Fruit fly (Drosophila melanogaster) whole organism, pupa: Measurements from ENCODE around the gene Dhfr.

Experiments
- CG10348 ChIP-seq: fragments of 200-800 bp; sonication (Bioruptor generic); IDR thresholded peaks from 2 replicates; pipeline ENCODE4 v1.3.6; 2022; ENCODE audit warnings: missing biosample characterization, missing genetic modification characterization
- CG12605 ChIP-seq: fragments of 200-800 bp; sonication (Bioruptor generic); IDR thresholded peaks from 2 replicates; pipeline ENCODE4 v1.3.6; 2022; ENCODE audit warnings: missing biosample characterization, missing genetic modification characterization
- CG13204 ChIP-seq: fragments of 200-800 bp; sonication (Bioruptor generic); optimal IDR thresholded peaks from 2 replicates; lab custom pipeline; 2018; ENCODE audit warnings: missing biosample characterization, mild to moderate bottlenecking, missing genetic modification characterization, moderate library complexity
- CG14655 ChIP-seq: fragments of 200-800 bp; sonication (Bioruptor generic); optimal IDR thresholded peaks from 3 replicates; lab custom pipeline; 2017; ENCODE audit warnings: mild to moderate bottlenecking, missing biosample characterization, missing genetic modification reagents, missing genetic modification characterization
- CG15710 ChIP-seq: fragments of 200-800 bp; sonication (Bioruptor generic); optimal IDR thresholded peaks from 2 replicates; lab custom pipeline; 2018; ENCODE audit warnings: missing biosample characterization, mild to moderate bottlenecking, missing genetic modification characterization, moderate library complexity
- CG17806 ChIP-seq: fragments of 200-800 bp; sonication (Bioruptor generic); optimal IDR thresholded peaks from 2 replicates; lab custom pipeline; 2018; ENCODE audit warnings: missing biosample characterization, mild to moderate bottlenecking, missing genetic modification characterization, moderate library complexity
- CG32121 ChIP-seq: fragments of 200-800 bp; sonication (Bioruptor generic); IDR thresholded peaks from 2 replicates; pipeline ENCODE4 v1.3.6; 2022; ENCODE audit warnings: missing biosample characterization, missing genetic modification characterization
- CG34367 ChIP-seq: fragments of 200-800 bp; sonication (Bioruptor generic); optimal IDR thresholded peaks from 2 replicates; lab custom pipeline; 2018; ENCODE audit warnings: missing biosample characterization, mild to moderate bottlenecking, missing genetic modification characterization
- CG4496 ChIP-seq: fragments of 200-800 bp; sonication (Bioruptor generic); IDR thresholded peaks from 3 replicates; pipeline ENCODE4 v1.3.6; 2022; ENCODE audit warnings: missing biosample characterization, missing genetic modification characterization
- CG8159 ChIP-seq: fragments of 200-800 bp; sonication (Bioruptor generic); optimal IDR thresholded peaks from 3 replicates; lab custom pipeline; 2018; ENCODE audit warnings: missing biosample characterization, mild to moderate bottlenecking, missing genetic modification characterization, moderate library complexity
- CG8301 ChIP-seq: fragments of 200-800 bp; sonication (Bioruptor generic); optimal IDR thresholded peaks from 2 replicates; lab custom pipeline; 2018; ENCODE audit warnings: missing biosample characterization, mild to moderate bottlenecking, missing genetic modification characterization
- CG9948 ChIP-seq: fragments of 200-800 bp; sonication (Bioruptor generic); optimal IDR thresholded peaks from 2 replicates; lab custom pipeline; 2018; ENCODE audit warnings: missing biosample characterization, mild to moderate bottlenecking, missing genetic modification characterization, moderate library complexity
- D1 ChIP-seq: fragments of 200-800 bp; sonication (Bioruptor generic); optimal IDR thresholded peaks from 2 replicates; lab custom pipeline; 2018; ENCODE audit warnings: missing biosample characterization, mild to moderate bottlenecking, missing genetic modification characterization, moderate library complexity
- EcR ChIP-seq: fragments of 200-800 bp; sonication (Bioruptor generic); optimal IDR thresholded peaks from 3 replicates; lab custom pipeline; 2019; ENCODE audit warnings: missing biosample characterization, missing genetic modification characterization, mild to moderate bottlenecking, moderate library complexity, missing genetic modification reagents
- Ets98B ChIP-seq: fragments of 200-800 bp; sonication (Bioruptor generic); IDR thresholded peaks from 2 replicates; pipeline ENCODE4 v1.3.6; 2022; ENCODE audit warnings: missing biosample characterization, missing genetic modification characterization
- Pif1A ChIP-seq: fragments of 200-800 bp; sonication (Bioruptor generic); optimal IDR thresholded peaks from 3 replicates; lab custom pipeline; 2016; ENCODE audit warnings: missing biosample characterization, missing genetic modification characterization
- Pif1B ChIP-seq: fragments of 200-800 bp; sonication (Bioruptor generic); optimal IDR thresholded peaks from 3 replicates; lab custom pipeline; 2016; ENCODE audit warnings: missing biosample characterization, missing genetic modification characterization
- Snoo ChIP-seq: fragments of 200-800 bp; sonication (Bioruptor generic); optimal IDR thresholded peaks from 3 replicates; lab custom pipeline; 2017; ENCODE audit warnings: missing biosample characterization, mild to moderate bottlenecking, missing genetic modification characterization, inconsistent platforms
- fd96Ca ChIP-seq: fragments of 200-800 bp; sonication (Bioruptor generic); IDR thresholded peaks from 3 replicates; pipeline ENCODE4 v1.3.6; 2022; ENCODE audit warnings: missing biosample characterization, missing genetic modification characterization
- gl ChIP-seq: fragments of 200-800 bp; sonication (Bioruptor generic); optimal IDR thresholded peaks from 2 replicates; lab custom pipeline; 2018; ENCODE audit warnings: missing biosample characterization, mild to moderate bottlenecking, missing genetic modification characterization
- rn ChIP-seq: fragments of 200-800 bp; sonication (Bioruptor generic); IDR thresholded peaks from 2 replicates; pipeline ENCODE4 v1.3.6; 2022; ENCODE audit warnings: missing biosample characterization, missing genetic modification characterization

Dhfr gene

dm6 chr3R:16485487-16486233 lies 4.7 kb downstream of the Dhfr start:
- TF ChIP-seq Ets98B (GFP tag; lab: Robert Waterston, UW): peak; percentile 46
- no peak for TF ChIP-seq CG14655 (GFP tag; lab: Kevin White, UChicago)
- peak; percentile 77 for TF ChIP-seq CG8301

DNA sequence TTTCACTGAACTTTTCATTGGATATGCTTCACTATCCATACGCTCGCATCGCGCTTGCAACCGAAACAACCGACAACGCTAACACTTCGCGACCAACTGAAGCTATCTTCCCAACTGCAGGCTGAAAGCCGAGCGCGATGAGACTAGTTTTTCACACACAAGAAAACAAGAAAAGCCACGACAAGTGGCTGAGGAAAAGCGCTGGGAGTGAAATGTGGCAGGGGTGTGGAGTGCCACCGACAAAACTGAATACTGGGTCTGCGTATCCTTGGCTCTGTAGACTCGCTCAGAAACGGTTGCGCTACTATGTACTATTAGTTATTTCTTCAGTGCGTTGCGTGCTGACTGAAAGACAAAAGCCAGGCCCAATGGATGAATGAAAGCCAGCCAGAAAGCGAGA lies 14.4 kb downstream of the Dhfr start, which contains the start of gene Cad89D:
Gene Cad89D (minus strand): TSS at position 101 of the 400 bp plus-strand sequence.
- TF ChIP-seq CG14655 (GFP tag; lab: Kevin White, UChicago) (peak; percentile 4), CG13204 (GFP tag; lab: Kevin White, UChicago) (no peak), Snoo (tag; lab: Kevin White, UChicago) (no peak), Ets98B (GFP tag; lab: Robert Waterston, UW) (peak; percentile 16; the same call in 1 of the 2 replicates), rn (no peak), Pif1B (GFP tag; lab: Kevin White, UChicago) (no peak), D1 (tag; lab: Kevin White, UChicago) (no peak), CG12605 (GFP tag; lab: Robert Waterston, UW) (no peak), CG4496 (GFP tag; lab: Robert Waterston, UW) (no peak), CG9948 (tag; lab: Kevin White, UChicago) (no peak)

DNA sequence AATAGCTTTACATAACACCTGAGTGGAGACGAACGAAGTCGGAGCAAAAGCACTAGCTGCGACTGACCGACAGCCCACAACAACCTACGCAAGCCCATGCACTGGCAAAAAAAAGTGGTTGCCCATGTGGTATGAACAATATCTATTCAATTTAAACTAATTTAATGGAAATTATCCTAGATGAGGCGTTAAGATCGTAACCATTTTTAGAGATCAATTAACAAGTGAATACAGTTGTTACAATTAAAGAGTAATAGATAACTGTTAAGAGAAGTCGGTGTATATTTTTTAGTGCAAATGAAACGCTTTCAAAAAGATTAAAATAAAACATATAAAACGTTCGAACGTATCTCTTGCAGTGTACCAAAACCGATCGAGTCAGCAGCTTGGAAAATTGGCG lies 15.2 kb downstream of the Dhfr start:
- peak; percentile 47 for TF ChIP-seq CG34367 (tag; lab: Kevin White, UChicago)
- no peak for TF ChIP-seq CG13204 (GFP tag; lab: Kevin White, UChicago)
- TF ChIP-seq fd96Ca (GFP tag; lab: Robert Waterston, UW): peak; percentile 74; the same call in 2 of the 3 replicates
- TF ChIP-seq CG8301: peak; percentile 92
- peak; percentile 71 for TF ChIP-seq Ets98B (GFP tag; lab: Robert Waterston, UW)
- peak; percentile 67 for TF ChIP-seq Pif1B (GFP tag; lab: Kevin White, UChicago)
- no peak for TF ChIP-seq CG10348 (GFP tag; lab: Robert Waterston, UW)
- TF ChIP-seq CG12605 (GFP tag; lab: Robert Waterston, UW): peak; percentile 63
- peak; percentile 42 for TF ChIP-seq CG8159 (tag; lab: Kevin White, UChicago)
- TF ChIP-seq CG4496 (GFP tag; lab: Robert Waterston, UW): peak; percentile 67; the same call in 2 of the 3 replicates
- TF ChIP-seq rn: 0 out of 2 replicates have a peak, but pooled peaks have one; percentile 41
- no peak for TF ChIP-seq CG15710 (tag; lab: Kevin White, UChicago)
- TF ChIP-seq CG17806 (tag; lab: Kevin White, UChicago): peak; percentile 30
- TF ChIP-seq EcR (GFP tag; lab: Kevin White, UChicago): no peak
- peak; percentile 76 for TF ChIP-seq CG32121 (GFP tag; lab: Robert Waterston, UW)
- TF ChIP-seq CG9948 (tag; lab: Kevin White, UChicago): no peak
- TF ChIP-seq CG14655 (GFP tag; lab: Kevin White, UChicago): peak; percentile 92
- TF ChIP-seq Pif1A (GFP tag; lab: Kevin White, UChicago): peak; percentile 68

dm6 chr3R:16497379-16497778 lies 16.4 kb downstream of the Dhfr start:
- peak; percentile 32; the same call in 1 of the 3 replicates for TF ChIP-seq fd96Ca (GFP tag; lab: Robert Waterston, UW)
- peak; percentile 72 for TF ChIP-seq CG8301
- peak; percentile 65 for TF ChIP-seq rn
- TF ChIP-seq CG14655 (GFP tag; lab: Kevin White, UChicago): peak; percentile 78
- no peak for TF ChIP-seq CG13204 (GFP tag; lab: Kevin White, UChicago)
- TF ChIP-seq CG8159 (tag; lab: Kevin White, UChicago): peak; percentile 69
- TF ChIP-seq Pif1B (GFP tag; lab: Kevin White, UChicago): peak; percentile 49
- TF ChIP-seq gl (tag; lab: Kevin White, UChicago): peak; percentile 8
- no peak for TF ChIP-seq CG10348 (GFP tag; lab: Robert Waterston, UW)
- peak; percentile 90 for TF ChIP-seq CG4496 (GFP tag; lab: Robert Waterston, UW)
- TF ChIP-seq D1 (tag; lab: Kevin White, UChicago): peak; percentile 10
- TF ChIP-seq Snoo (tag; lab: Kevin White, UChicago): peak; percentile 56
- TF ChIP-seq CG9948 (tag; lab: Kevin White, UChicago): peak; percentile 60
- TF ChIP-seq CG15710 (tag; lab: Kevin White, UChicago): peak; percentile 57
- peak; percentile 87 for TF ChIP-seq Ets98B (GFP tag; lab: Robert Waterston, UW)
- peak; percentile 84 for TF ChIP-seq CG12605 (GFP tag; lab: Robert Waterston, UW)
- peak; percentile 52 for TF ChIP-seq Pif1A (GFP tag; lab: Kevin White, UChicago)
- TF ChIP-seq CG34367 (tag; lab: Kevin White, UChicago): peak; percentile 63
- TF ChIP-seq CG17806 (tag; lab: Kevin White, UChicago): peak; percentile 74
- peak; percentile 84 for TF ChIP-seq CG32121 (GFP tag; lab: Robert Waterston, UW)
- no peak for TF ChIP-seq EcR (GFP tag; lab: Kevin White, UChicago)

DNA sequence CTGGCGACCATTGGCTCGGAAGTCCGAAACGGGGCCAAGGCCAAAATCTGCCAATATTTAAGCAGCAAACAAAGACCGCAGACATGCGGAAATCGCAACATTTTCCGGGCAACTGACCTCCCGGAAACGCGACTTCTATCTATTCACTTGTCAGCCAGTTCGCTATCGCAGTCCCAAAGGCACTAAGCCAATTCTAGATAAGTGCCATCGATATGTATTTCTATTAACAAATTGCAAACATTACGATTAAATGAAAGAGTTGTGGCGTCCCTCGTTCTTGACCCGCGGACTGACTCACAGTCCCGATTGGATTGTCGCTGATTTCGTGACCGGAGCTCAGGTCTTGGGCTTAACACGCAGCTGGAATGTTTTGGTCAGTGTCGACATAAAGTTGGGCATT lies 17.9 kb downstream of the Dhfr start, which contains the start of gene Gr89a:
Gene Gr89a (minus strand): TSS at position 101 of the 400 bp plus-strand sequence.
- TF ChIP-seq CG14655 (GFP tag; lab: Kevin White, UChicago): no peak
- no peak for TF ChIP-seq Pif1B (GFP tag; lab: Kevin White, UChicago)
- TF ChIP-seq CG34367 (tag; lab: Kevin White, UChicago): no peak
- TF ChIP-seq D1 (tag; lab: Kevin White, UChicago): no peak
